Worm (Caenorhabditis elegans) whole organism, L1 larva: ENCODE data around the gene Y66D12A.6.

ENCODE experiments used
- ama-1 ChIP-seq: fragments of 150-350 bp; optimal IDR thresholded peaks from 2 replicates; lab custom pipeline; 2014
- pag-3 ChIP-seq: sonication (generic microtip); optimal IDR thresholded peaks from 2 replicates; lab custom pipeline; 2017; ENCODE audit warnings: missing genetic modification characterization, mild to moderate bottlenecking, missing compliant biosample characterization, antibody characterized with exemption, borderline replicate concordance; ENCODE audit not compliant: insufficient read depth
- skn-1 ChIP-seq: fragments of 150-350 bp; optimal IDR thresholded peaks from 2 replicates; lab custom pipeline; 2014; ENCODE audit warnings: missing biosample characterization, missing genetic modification characterization

- TF ChIP-seq skn-1 (tag; lab: Kevin White, UChicago) = no peak
- no peak for TF ChIP-seq pag-3 (tag; lab: Kevin White, UChicago)
- no peak for TF ChIP-seq ama-1 (lab: Kevin White, UChicago)
These were observed 7.3 kb downstream of the Y66D12A.6 start, which contains the start of gene Y66D12A.8 for ce11 chrIII:11573921-11574320.
